Fruit fly (Drosophila melanogaster): Measurements from ENCODE around the gene Ets96B.
A peak's percentile ranks its signal among the peaks of the same experiment; 100 is the strongest.

The Ets96B gene

DNA sequence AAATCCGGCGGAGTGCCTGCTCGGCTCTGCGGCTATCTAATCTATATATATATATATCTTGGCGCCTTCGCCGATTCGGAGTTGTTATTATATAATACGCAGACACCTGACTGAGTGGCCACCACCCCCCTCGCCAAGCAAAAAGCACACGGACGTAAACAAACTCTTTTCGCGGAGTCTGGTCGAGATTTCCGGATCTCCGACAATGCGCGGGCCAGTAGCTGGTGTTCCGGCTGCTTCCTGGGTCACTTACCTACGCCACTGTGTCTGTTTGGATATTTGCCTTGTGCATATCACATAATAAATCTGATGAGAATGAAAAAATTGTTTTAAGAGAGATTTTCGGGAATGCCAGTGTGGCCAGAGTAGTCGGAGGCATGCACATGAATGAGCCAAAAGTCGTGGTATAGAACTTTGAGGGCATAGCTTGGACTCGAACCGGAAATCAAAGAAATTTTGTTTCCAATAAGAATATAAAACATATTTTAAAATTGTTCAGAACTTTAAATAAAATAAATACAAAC lies 750 bp upstream of the Ets96B start, which contains the start of gene CG5805 (continued):
- TF ChIP-seq CG14710 (tag; optimal IDR thresholded peaks at IDR 0.05): peak; percentile 80
- peak; percentile 61 for TF ChIP-seq zfh2 (GFP tag; optimal IDR thresholded peaks at IDR 0.05)
- TF ChIP-seq sens-2 (GFP tag; IDR thresholded peaks at IDR 0.05): peak; percentile 70
- no peak for TF ChIP-seq gem (tag; optimal IDR thresholded peaks at IDR 0.05)
- TF ChIP-seq chm (GFP tag; IDR thresholded peaks at IDR 0.05): peak; percentile 89
- TF ChIP-seq CG10654 (GFP tag; optimal IDR thresholded peaks at IDR 0.05): peak; percentile 76
- TF ChIP-seq CG4730 (GFP tag; IDR thresholded peaks at IDR 0.05): peak; percentile 50; the same call in 1 of the 2 replicates
- TF ChIP-seq luna (GFP tag; optimal IDR thresholded peaks at IDR 0.05): peak; percentile 67
- TF ChIP-seq CG9817 (tag; optimal IDR thresholded peaks at IDR 0.05): peak; percentile 85
- peak; percentile 25; the same call in 1 of the 3 replicates for TF ChIP-seq CG34224 (GFP tag; IDR thresholded peaks at IDR 0.05; ENCODE audit: partially characterized antibody)
- TF ChIP-seq CG15514 (GFP tag; optimal IDR thresholded peaks at IDR 0.05): peak; percentile 92
- TF ChIP-seq CG3407 (GFP tag; optimal IDR thresholded peaks at IDR 0.05): peak; percentile 79
- TF ChIP-seq PHDP (tag; optimal IDR thresholded peaks at IDR 0.05): peak; percentile 87
- peak; percentile 81 for TF ChIP-seq ase (GFP tag; IDR thresholded peaks at IDR 0.05)
- peak; percentile 53; the same call in 1 of the 3 replicates for TF ChIP-seq CG11695 (GFP tag; IDR thresholded peaks at IDR 0.05)
- TF ChIP-seq CG11723 (GFP tag; optimal IDR thresholded peaks at IDR 0.05): peak; percentile 75
- TF ChIP-seq ara (GFP tag; IDR thresholded peaks at IDR 0.05): peak; percentile 73
- peak; percentile 49 for TF ChIP-seq CG1602 (GFP tag; optimal IDR thresholded peaks at IDR 0.05)
- peak; percentile 48 for TF ChIP-seq CG1792 (GFP tag; optimal IDR thresholded peaks at IDR 0.05)
- peak; percentile 75 for TF ChIP-seq Mes4 (GFP tag; optimal IDR thresholded peaks at IDR 0.05)
- peak; percentile 85 for TF ChIP-seq Max (GFP tag; optimal IDR thresholded peaks at IDR 0.05)
- peak in 1 of 3 experiments; percentile 40 for TF ChIP-seq Stat92E (GFP tag; optimal IDR thresholded peaks at IDR 0.05)
- peak; percentile 81 for TF ChIP-seq scrt (GFP tag; optimal IDR thresholded peaks at IDR 0.05)
- peak; percentile 95 for TF ChIP-seq caup (GFP tag; optimal IDR thresholded peaks at IDR 0.05; ENCODE audit: severe bottlenecking)
- no peak for TF ChIP-seq ato (GFP tag; IDR thresholded peaks at IDR 0.05; ENCODE audit: partially characterized antibody)
- TF ChIP-seq Atf3 (GFP tag; optimal IDR thresholded peaks at IDR 0.05): peak; percentile 47
- TF ChIP-seq CG4404 (GFP tag; IDR thresholded peaks at IDR 0.05): no peak
- TF ChIP-seq run (tag; optimal IDR thresholded peaks at IDR 0.05): peak; percentile 31
- no peak for TF ChIP-seq CG8765 (GFP tag; IDR thresholded peaks at IDR 0.05)
- peak; percentile 69 for TF ChIP-seq disco-r (GFP tag; optimal IDR thresholded peaks at IDR 0.05)
- peak; percentile 40 for TF ChIP-seq salm (tag; optimal IDR thresholded peaks at IDR 0.05)
- peak; percentile 63 for TF ChIP-seq lmd (GFP tag; IDR thresholded peaks at IDR 0.05)
- peak; percentile 76 for TF ChIP-seq BtbVII (GFP tag; optimal IDR thresholded peaks at IDR 0.05)
- no peak for TF ChIP-seq lbe (GFP tag; optimal IDR thresholded peaks at IDR 0.05)
- TF ChIP-seq CG12236 (GFP tag; optimal IDR thresholded peaks at IDR 0.05): peak; percentile 53
- peak; percentile 63 for TF ChIP-seq CG3995 (GFP tag; optimal IDR thresholded peaks at IDR 0.05)
- TF ChIP-seq Drgx (GFP tag; IDR thresholded peaks at IDR 0.05): peak; percentile 11; the same call in 1 of the 2 replicates
- TF ChIP-seq aop (GFP tag; IDR thresholded peaks at IDR 0.05): no peak
- peak; percentile 60 for TF ChIP-seq Dad (GFP tag; optimal IDR thresholded peaks at IDR 0.05)
- TF ChIP-seq trh (GFP tag; optimal IDR thresholded peaks at IDR 0.05): peak; percentile 83
- TF ChIP-seq CG2678 (tag; optimal IDR thresholded peaks at IDR 0.05): peak; percentile 70
- TF ChIP-seq CG10267 (tag; optimal IDR thresholded peaks at IDR 0.05): peak; percentile 67
- peak; percentile 91 for TF ChIP-seq CG10209 (GFP tag; optimal IDR thresholded peaks at IDR 0.05)
- peak; percentile 65 for TF ChIP-seq maf-S (GFP tag; optimal IDR thresholded peaks at IDR 0.05)
- peak; percentile 7 for TF ChIP-seq sima (GFP tag; optimal IDR thresholded peaks at IDR 0.05)
- TF ChIP-seq gsb (GFP tag; IDR thresholded peaks at IDR 0.05): peak; percentile 55
- peak; percentile 86 for TF ChIP-seq Rx (GFP tag; IDR thresholded peaks at IDR 0.05)
- peak; percentile 84 for TF ChIP-seq odd (GFP tag; optimal IDR thresholded peaks at IDR 0.05)
- no peak for TF ChIP-seq nerfin-2 (GFP tag; IDR thresholded peaks at IDR 0.05; ENCODE audit: partially characterized antibody)
- TF ChIP-seq Dref (GFP tag; IDR thresholded peaks at IDR 0.05): peak; percentile 45
